Worm (Caenorhabditis elegans) whole organism, L3 larva: ENCODE measurements around the gene hlh-11.

Source experiments
- R02D3.7 ChIP-seq: fragments of 150-350 bp; optimal IDR thresholded peaks from 2 replicates; lab custom pipeline; 2014; ENCODE audit warnings: missing biosample characterization, missing genetic modification characterization
- ZK546.5 ChIP-seq: sonication (generic microtip); optimal IDR thresholded peaks from 2 replicates; lab custom pipeline; 2017; ENCODE audit warnings: missing biosample characterization, missing genetic modification characterization
- aly-2 ChIP-seq: fragments of 150-350 bp; optimal IDR thresholded peaks from 2 replicates; lab custom pipeline; 2014; ENCODE audit warnings: missing biosample characterization, missing genetic modification characterization
- ama-1 ChIP-seq: fragments of 150-350 bp; optimal IDR thresholded peaks from 2 replicates; lab custom pipeline; 2018
- ceh-28 ChIP-seq: fragments of 150-350 bp; optimal IDR thresholded peaks from 2 replicates; lab custom pipeline; 2014; ENCODE audit warnings: missing biosample characterization, missing genetic modification reagents, missing genetic modification characterization
- ceh-82 ChIP-seq: fragments of 150-350 bp; optimal IDR thresholded peaks from 2 replicates; lab custom pipeline; 2014; ENCODE audit warnings: missing biosample characterization, missing genetic modification characterization
- ceh-9 ChIP-seq: sonication (generic microtip); optimal IDR thresholded peaks from 2 replicates; lab custom pipeline; 2018; ENCODE audit warnings: missing biosample characterization, missing genetic modification characterization
- egl-27 ChIP-seq: sonication (generic microtip); optimal IDR thresholded peaks from 4 replicates; lab custom pipeline; 2017; ENCODE audit warnings: missing biosample characterization, missing genetic modification reagents, missing genetic modification characterization
- egl-5 ChIP-seq: fragments of 150-350 bp; optimal IDR thresholded peaks from 2 replicates; lab custom pipeline; 2017; ENCODE audit warnings: missing biosample characterization, missing genetic modification reagents, missing genetic modification characterization, inconsistent platforms
- elt-1 ChIP-seq: fragments of 150-350 bp; optimal IDR thresholded peaks from 2 replicates; lab custom pipeline; 2014; ENCODE audit warnings: missing biosample characterization, missing genetic modification characterization
- elt-2 ChIP-seq: sonication (generic microtip); optimal IDR thresholded peaks from 2 replicates; lab custom pipeline; 2016; ENCODE audit warnings: missing genetic modification reagents, mild to moderate bottlenecking, missing genetic modification characterization, missing compliant biosample characterization
- fkh-10 ChIP-seq: sonication (generic microtip); optimal IDR thresholded peaks from 2 replicates; lab custom pipeline; 2017; ENCODE audit warnings: missing biosample characterization, missing genetic modification reagents, missing genetic modification characterization
- fkh-2 ChIP-seq: fragments of 150-350 bp; optimal IDR thresholded peaks from 2 replicates; lab custom pipeline; 2014; ENCODE audit warnings: missing biosample characterization, missing genetic modification reagents, missing genetic modification characterization
- fos-1 ChIP-seq: fragments of 150-350 bp; optimal IDR thresholded peaks from 2 replicates; lab custom pipeline; 2014; ENCODE audit warnings: missing biosample characterization, missing genetic modification characterization
- hmg-11 ChIP-seq: sonication (generic microtip); optimal IDR thresholded peaks from 2 replicates; lab custom pipeline; 2016; ENCODE audit warnings: missing genetic modification characterization, missing compliant biosample characterization
- jun-1 ChIP-seq: fragments of 150-350 bp; optimal IDR thresholded peaks from 2 replicates; lab custom pipeline; 2014; ENCODE audit warnings: missing biosample characterization, missing genetic modification reagents, missing genetic modification characterization
- lin-15B ChIP-seq: fragments of 150-350 bp; optimal IDR thresholded peaks from 2 replicates; lab custom pipeline; 2014; ENCODE audit warnings: missing biosample characterization, missing genetic modification characterization
- lin-39 ChIP-seq: fragments of 150-350 bp; optimal IDR thresholded peaks from 2 replicates; lab custom pipeline; 2018; ENCODE audit warnings: missing biosample characterization, missing genetic modification reagents, missing genetic modification characterization
- lsy-12 ChIP-seq: sonication (generic microtip); optimal IDR thresholded peaks from 2 replicates; lab custom pipeline; 2016; ENCODE audit warnings: mild to moderate bottlenecking, missing genetic modification characterization, missing compliant biosample characterization
- mdl-1 ChIP-seq: fragments of 150-350 bp; optimal IDR thresholded peaks from 2 replicates; lab custom pipeline; 2014; ENCODE audit warnings: missing biosample characterization, missing genetic modification characterization
- mml-1 ChIP-seq: fragments of 150-350 bp; sonication (generic microtip); optimal IDR thresholded peaks from 3 replicates; lab custom pipeline; 2014; ENCODE audit warnings: missing biosample characterization, missing genetic modification characterization
- nfya-1 ChIP-seq: sonication (generic microtip); optimal IDR thresholded peaks from 2 replicates; lab custom pipeline; 2017; ENCODE audit warnings: missing genetic modification characterization, mild to moderate bottlenecking, missing compliant biosample characterization, antibody characterized with exemption, moderate library complexity; ENCODE audit not compliant: insufficient read depth
- nhr-11 ChIP-seq: fragments of 150-350 bp; optimal IDR thresholded peaks from 2 replicates; lab custom pipeline; 2014; ENCODE audit warnings: missing biosample characterization, missing genetic modification characterization
- nhr-12 ChIP-seq: fragments of 150-350 bp; optimal IDR thresholded peaks from 2 replicates; lab custom pipeline; 2014; ENCODE audit warnings: missing biosample characterization, missing genetic modification characterization
- nhr-23 ChIP-seq: fragments of 150-350 bp; optimal IDR thresholded peaks from 2 replicates; lab custom pipeline; 2014; ENCODE audit warnings: missing biosample characterization, missing genetic modification reagents, missing genetic modification characterization
- nhr-237 ChIP-seq: fragments of 150-350 bp; optimal IDR thresholded peaks from 2 replicates; lab custom pipeline; 2014; ENCODE audit warnings: missing biosample characterization, missing genetic modification characterization
- nhr-25 ChIP-seq: sonication (generic microtip); optimal IDR thresholded peaks from 2 replicates; lab custom pipeline; 2017; ENCODE audit warnings: missing biosample characterization, missing genetic modification characterization
- nhr-28 ChIP-seq: fragments of 150-350 bp; optimal IDR thresholded peaks from 2 replicates; lab custom pipeline; 2014; ENCODE audit warnings: missing biosample characterization, missing genetic modification characterization
- nhr-43 ChIP-seq: sonication (generic microtip); optimal IDR thresholded peaks from 2 replicates; lab custom pipeline; 2016; ENCODE audit warnings: mild to moderate bottlenecking, missing genetic modification characterization, missing compliant biosample characterization; ENCODE audit not compliant: poor library complexity, severe bottlenecking
- nhr-76 ChIP-seq: fragments of 150-350 bp; sonication (generic microtip); optimal IDR thresholded peaks from 5 replicates; lab custom pipeline; 2014; ENCODE audit warnings: missing biosample characterization, missing genetic modification characterization
- pha-4 ChIP-seq: fragments of 150-350 bp; optimal IDR thresholded peaks from 2 replicates; lab custom pipeline; 2014; ENCODE audit warnings: missing biosample characterization, missing genetic modification reagents, missing genetic modification characterization
- sea-2 ChIP-seq: fragments of 150-350 bp; sonication (generic microtip); optimal IDR thresholded peaks from 4 replicates; lab custom pipeline; 2014; ENCODE audit warnings: missing biosample characterization, missing genetic modification reagents, missing genetic modification characterization
- skn-1 ChIP-seq: fragments of 150-350 bp; optimal IDR thresholded peaks from 2 replicates; lab custom pipeline; 2014; ENCODE audit warnings: missing biosample characterization, missing genetic modification characterization
- snpc-4 ChIP-seq: fragments of 150-350 bp; optimal IDR thresholded peaks from 2 replicates; lab custom pipeline; 2014; ENCODE audit warnings: missing biosample characterization, missing genetic modification characterization
- tbx-2 ChIP-seq: sonication (generic microtip); optimal IDR thresholded peaks from 2 replicates; lab custom pipeline; 2016; ENCODE audit warnings: mild to moderate bottlenecking, missing genetic modification characterization, missing compliant biosample characterization
- unc-39 ChIP-seq: sonication (generic microtip); optimal IDR thresholded peaks from 4 replicates; lab custom pipeline; 2017; ENCODE audit warnings: missing biosample characterization, missing genetic modification characterization
- unc-62 ChIP-seq: fragments of 150-350 bp; sonication (generic microtip); optimal IDR thresholded peaks from 4 replicates; lab custom pipeline; 2014; ENCODE audit warnings: missing biosample characterization, missing genetic modification reagents, missing genetic modification characterization
- ztf-4 ChIP-seq: fragments of 150-350 bp; optimal IDR thresholded peaks from 2 replicates; lab custom pipeline; 2014; ENCODE audit warnings: missing biosample characterization, missing genetic modification characterization

Gene hlh-11

ce11 chrIII:9629855-9630254 lies 10.3 kb downstream of the hlh-11 start, which contains the start of gene rpac-19 (continued):
- no peak for TF ChIP-seq nhr-11 (tag; lab: Kevin White, UChicago)

- TF ChIP-seq ama-1 (lab: Kevin White, UChicago): no peak
- no peak for TF ChIP-seq ceh-9 (tag; lab: Kevin White, UChicago)
- peak; percentile 71 for TF ChIP-seq lin-39 (tag; lab: Kevin White, UChicago)
- TF ChIP-seq elt-1 (tag; lab: Kevin White, UChicago): peak; percentile 12
- TF ChIP-seq fkh-2: no peak
- TF ChIP-seq nhr-12 (tag; lab: Kevin White, UChicago): no peak
- TF ChIP-seq egl-27 (tag; lab: Kevin White, UChicago): no peak
- TF ChIP-seq ztf-4: no peak
- peak; percentile 26 for TF ChIP-seq R02D3.7 (tag; lab: Kevin White, UChicago)
- TF ChIP-seq nhr-76 (tag; lab: Kevin White, UChicago): no peak
- TF ChIP-seq nhr-28 (tag; lab: Kevin White, UChicago): no peak
- peak; percentile 95 for TF ChIP-seq egl-5 (tag; lab: Kevin White, UChicago)
- TF ChIP-seq elt-2 (tag; lab: Kevin White, UChicago): peak; percentile 47
- peak; percentile 47 for TF ChIP-seq ceh-28 (tag; lab: Kevin White, UChicago)
- peak; percentile 62 for TF ChIP-seq nhr-43 (tag; lab: Kevin White, UChicago)
- no peak for TF ChIP-seq nhr-11 (tag; lab: Kevin White, UChicago)
- peak; percentile 57 for TF ChIP-seq snpc-4 (tag; lab: Kevin White, UChicago)
- TF ChIP-seq fos-1 (tag; lab: Kevin White, UChicago): no peak
- peak; percentile 57 for TF ChIP-seq ceh-82 (tag; lab: Kevin White, UChicago)
- peak; percentile 92 for TF ChIP-seq nhr-23
- TF ChIP-seq nhr-237: no peak
- TF ChIP-seq fkh-10: no peak
- TF ChIP-seq lsy-12 (tag; lab: Kevin White, UChicago): peak; percentile 36
- no peak for TF ChIP-seq unc-62 (GFP tag; lab: Kevin White, UChicago)
- peak; percentile 53 for TF ChIP-seq skn-1 (tag; lab: Kevin White, UChicago)
- no peak for TF ChIP-seq mml-1
- no peak for TF ChIP-seq aly-2 (tag; lab: Kevin White, UChicago)
- peak; percentile 92 for TF ChIP-seq nfya-1 (tag; lab: Kevin White, UChicago)
- TF ChIP-seq sea-2 (GFP tag; lab: Kevin White, UChicago): no peak
- TF ChIP-seq ZK546.5 (tag; lab: Kevin White, UChicago): no peak
- peak; percentile 76 for TF ChIP-seq hmg-11 (tag; lab: Kevin White, UChicago)
- peak; percentile 5 for TF ChIP-seq tbx-2 (tag; lab: Kevin White, UChicago)
- peak; percentile 87 for TF ChIP-seq lin-15B (tag; lab: Kevin White, UChicago)
- peak; percentile 95 for TF ChIP-seq pha-4 (tag; lab: Kevin White, UChicago)
- peak; percentile 51 for TF ChIP-seq mdl-1 (tag; lab: Kevin White, UChicago)
- peak; percentile 69 for TF ChIP-seq nhr-25 (tag; lab: Kevin White, UChicago)
- peak; percentile 35 for TF ChIP-seq jun-1 (tag; lab: Kevin White, UChicago)
- TF ChIP-seq unc-39: no peak
- TF ChIP-seq, all 47 proteins: peak for 20
These were observed 11.7 kb downstream of the hlh-11 start, which contains the start of gene ubc-7 for ce11 chrIII:9631117-9631655. TSS of gene ubc-7 (minus strand) at chrIII:9631167.

- no peak for TF ChIP-seq nhr-237
- no peak for TF ChIP-seq nhr-23
These were observed 17.5 kb downstream of the hlh-11 start, which contains the start of gene gei-13 for ce11 chrIII:9637016-9637415. TSS of gene gei-13 (minus strand) at chrIII:9637116.
